Worm (Caenorhabditis elegans) whole organism, mixed stage, embryonic: ENCODE results near the gene C05G5.5.

Experiments
- elt-3 ChIP-seq: fragments of 150-350 bp; optimal IDR thresholded peaks from 2 replicates; lab custom pipeline; 2014; ENCODE audit warnings: missing biosample characterization, missing genetic modification characterization
- nhr-76 ChIP-seq: sonication (generic microtip); optimal IDR thresholded peaks from 2 replicates; lab custom pipeline; 2017; ENCODE audit warnings: missing biosample characterization, missing genetic modification characterization
- snpc-4 ChIP-seq: fragments of 150-350 bp; optimal IDR thresholded peaks from 2 replicates; lab custom pipeline; 2014; ENCODE audit warnings: missing biosample characterization, missing genetic modification characterization

DNA sequence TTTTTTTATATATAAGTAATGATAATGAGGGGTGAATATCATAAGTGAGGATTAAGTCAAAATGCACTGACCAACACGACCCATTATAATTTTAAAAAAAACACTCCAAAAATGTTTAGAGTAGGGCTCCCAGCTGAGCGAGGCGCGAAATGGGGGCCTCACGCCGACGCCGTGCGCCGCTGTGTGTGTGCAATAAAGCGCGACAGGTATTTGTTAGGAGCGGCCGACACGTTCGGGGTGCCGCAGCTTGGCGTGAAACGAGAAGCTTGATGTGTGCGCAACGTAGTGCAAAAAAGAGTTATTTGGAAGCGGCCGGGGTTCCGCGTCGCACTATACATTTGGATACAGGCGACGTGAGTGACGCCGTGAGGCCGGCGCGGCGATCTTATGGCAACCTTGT, 36.0 kb downstream of the C05G5.5 start:
- TF ChIP-seq nhr-76 (tag; lab: Kevin White, UChicago) (no peak), snpc-4 (tag; lab: Kevin White, UChicago) (no peak), elt-3 (tag; lab: Kevin White, UChicago) (no peak)
